Fruit fly (Drosophila melanogaster): Measurements from ENCODE around the gene Aprt.

Aprt gene

DNA sequence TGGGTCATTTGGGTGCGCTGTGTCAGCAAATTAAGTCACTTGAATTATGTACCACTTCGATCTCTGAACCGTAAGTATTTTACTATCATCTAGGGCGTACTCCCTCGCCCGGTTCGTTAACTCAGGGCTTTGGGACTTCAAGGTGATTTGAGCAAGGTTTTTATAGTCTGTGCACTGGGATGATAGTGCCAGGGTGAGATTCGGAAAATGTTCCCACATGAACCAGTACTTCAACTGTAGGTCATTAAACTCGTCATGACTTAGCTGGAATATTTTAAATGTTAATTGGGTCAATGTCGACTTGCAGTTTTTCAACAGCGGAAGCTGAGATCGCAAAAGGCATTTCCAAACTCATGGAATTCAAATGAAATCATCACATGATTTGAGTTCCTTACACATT lies 29.3 kb downstream of the Aprt start, which contains the start of gene CNMa:
TSS of gene CNMa (minus strand) at position 101 of the 400 bp plus-strand sequence.
- no peak for TF ChIP-seq noc (tag; optimal IDR thresholded peaks at IDR 0.05)

DNA sequence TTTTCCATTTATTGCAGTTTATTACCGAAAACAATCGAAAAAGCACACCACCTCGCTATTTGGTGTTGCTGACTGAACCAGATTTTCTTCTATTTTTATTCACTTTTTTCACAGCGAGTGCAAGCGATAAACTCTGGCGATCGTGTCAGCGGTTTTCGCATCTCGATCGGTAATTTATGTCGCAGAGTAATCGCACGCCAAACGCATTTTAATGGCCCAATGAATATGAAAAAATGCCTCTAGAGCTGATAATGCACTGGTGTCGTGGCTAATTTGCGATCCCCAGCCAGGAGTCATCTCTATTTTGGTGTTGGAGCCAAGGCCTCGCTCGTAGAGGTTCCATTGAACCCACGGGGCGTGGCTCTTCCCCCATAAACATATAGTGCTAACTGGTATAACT lies 31.5 kb downstream of the Aprt start:
- TF ChIP-seq noc (tag; optimal IDR thresholded peaks at IDR 0.05) = no peak

- TF ChIP-seq noc (tag; optimal IDR thresholded peaks at IDR 0.05) = no peak
Observed at dm6 chr3L:1850498-1850897, 34.3 kb downstream of the Aprt start.

DNA sequence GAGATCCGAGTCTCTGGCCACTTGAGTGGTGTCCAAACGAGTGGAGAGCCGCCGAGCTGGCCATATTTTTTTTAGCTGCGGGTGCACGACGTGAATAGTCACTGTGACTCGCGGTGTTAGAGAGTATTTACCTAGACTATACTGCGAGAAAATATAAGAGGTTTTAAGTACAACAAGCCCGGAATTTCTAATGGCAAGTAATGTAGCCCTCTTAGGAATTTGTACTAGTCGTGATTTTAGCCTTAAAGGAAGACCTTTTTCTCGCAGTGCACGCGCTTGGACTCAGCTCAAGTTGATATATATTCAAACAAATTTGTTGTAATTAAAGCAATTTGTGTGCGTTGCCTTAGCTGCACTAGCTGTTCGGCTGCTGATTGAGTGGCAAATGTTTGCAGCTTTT lies 40.2 kb downstream of the Aprt start:
- no peak for TF ChIP-seq noc (tag; optimal IDR thresholded peaks at IDR 0.05)

dm6 chr3L:1841984-1842383 lies 42.8 kb downstream of the Aprt start, which contains the start of gene Cpr62Bc:
Gene Cpr62Bc (minus strand): TSS chr3L:1842084.
- TF ChIP-seq noc (tag; optimal IDR thresholded peaks at IDR 0.05) = no peak

dm6 chr3L:1835064-1835463 lies 49.8 kb downstream of the Aprt start, which contains the start of gene Cpr62Bb:
Gene Cpr62Bb (minus strand): TSS chr3L:1835164.
- TF ChIP-seq noc (tag; optimal IDR thresholded peaks at IDR 0.05) = no peak
